Worm (Caenorhabditis elegans) whole organism, midembryonic: ENCODE data around the gene evl-14.

Source experiments
- T22C8.4 ChIP-seq: fragments of 200-800 bp; sonication (Bioruptor generic); IDR thresholded peaks from 2 replicates; pipeline ENCODE4 v1.3.6; 2022; ENCODE audit warnings: missing genetic modification characterization, missing compliant biosample characterization
- cog-1 ChIP-seq: sonication (generic microtip); optimal IDR thresholded peaks from 2 replicates; lab custom pipeline; 2016; ENCODE audit warnings: missing genetic modification characterization, missing compliant biosample characterization
- flt-1 ChIP-seq: fragments of 200-800 bp; sonication (Bioruptor generic); IDR thresholded peaks from 2 replicates; pipeline ENCODE4 v1.3.6; 2022; ENCODE audit warnings: missing genetic modification characterization, missing compliant biosample characterization
- tab-1 ChIP-seq: fragments of 200-800 bp; sonication (Bioruptor generic); IDR thresholded peaks from 2 replicates; pipeline ENCODE4 v1.3.6; 2022; ENCODE audit warnings: missing genetic modification characterization, missing compliant biosample characterization
- ztf-23 ChIP-seq: fragments of 200-800 bp; sonication (Bioruptor generic); IDR thresholded peaks from 2 replicates; pipeline ENCODE4 v1.3.6; 2022; ENCODE audit warnings: missing genetic modification reagents, missing genetic modification characterization, missing compliant biosample characterization

DNA sequence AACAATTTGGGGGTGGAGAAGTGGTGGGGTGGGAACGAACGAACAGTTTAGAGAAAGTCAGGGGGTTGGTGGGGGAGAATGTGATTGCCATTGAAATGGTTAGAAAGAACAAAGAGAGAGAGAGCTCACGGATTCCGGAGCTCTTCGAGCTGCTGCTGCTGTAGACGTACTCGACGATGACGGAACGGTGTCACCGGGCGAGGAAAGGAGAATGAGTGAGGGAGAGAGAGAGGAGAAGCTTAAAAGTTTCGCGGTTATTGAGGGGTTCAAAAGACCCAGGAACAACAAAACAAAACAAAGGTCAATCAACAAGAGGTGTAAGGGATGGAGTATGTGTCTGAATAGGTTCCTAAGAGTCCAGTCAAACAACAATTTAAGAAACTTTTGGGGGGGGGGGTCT lies 36.7 kb downstream of the evl-14 start:
- TF ChIP-seq flt-1 (GFP tag; lab: Robert Waterston, UW) = no peak; the same call in 1 of the 2 replicates
- TF ChIP-seq cog-1 = no peak
- no peak for TF ChIP-seq tab-1 (GFP tag; lab: Robert Waterston, UW)
- no peak for TF ChIP-seq T22C8.4 (GFP tag; lab: Robert Waterston, UW)
- no peak for TF ChIP-seq ztf-23
